Fruit fly (Drosophila melanogaster): ENCODE data around the gene CG11885.

Gene CG11885

dm6 chr2L:435311-435806 lies 14.1 kb upstream of the CG11885 start (continued):
- TF ChIP-seq CG11294 (GFP tag; IDR thresholded peaks at IDR 0.05) (peak; percentile 35), CG6276 (GFP tag; optimal IDR thresholded peaks at IDR 0.05) (peak; percentile 60), CG3919 (GFP tag; optimal IDR thresholded peaks at IDR 0.05) (peak; percentile 59), esn (GFP tag; optimal IDR thresholded peaks at IDR 0.05) (peak; percentile 23), CG6854 (GFP tag; optimal IDR thresholded peaks at IDR 0.05) (no peak), CG8119 (GFP tag; IDR thresholded peaks at IDR 0.05) (peak; percentile 84), salr (GFP tag; optimal IDR thresholded peaks at IDR 0.05) (peak in 1 of 2 experiments; percentile 19), OdsH (GFP tag; optimal IDR thresholded peaks at IDR 0.05) (peak; percentile 65), CG11762 (GFP tag; optimal IDR thresholded peaks at IDR 0.05; ENCODE audit: insufficient read depth) (peak; percentile 31), CG9139 (GFP tag; optimal IDR thresholded peaks at IDR 0.05) (no peak), fkh (GFP tag; optimal IDR thresholded peaks at IDR 0.05) (no peak), acj6 (GFP tag; optimal IDR thresholded peaks at IDR 0.05) (peak; percentile 61), CG10669 (GFP tag; optimal IDR thresholded peaks at IDR 0.05) (peak; percentile 25), Met (GFP tag; optimal IDR thresholded peaks at IDR 0.05) (peak; percentile 37), Smox (GFP tag; optimal IDR thresholded peaks at IDR 0.05) (no peak), CG6163 (GFP tag; IDR thresholded peaks at IDR 0.05) (peak; percentile 86), CG7368 (GFP tag; optimal IDR thresholded peaks at IDR 0.05) (no peak), vri (GFP tag; optimal IDR thresholded peaks at IDR 0.05) (no peak), CG31627 (GFP tag; optimal IDR thresholded peaks at IDR 0.05) (peak; percentile 6), Hr4 (GFP tag; optimal IDR thresholded peaks at IDR 0.05) (peak; percentile 71), Hr38 (GFP tag; optimal IDR thresholded peaks at IDR 0.05) (no peak), topi (GFP tag; optimal IDR thresholded peaks at IDR 0.05) (peak; percentile 25), CG15336 (GFP tag; IDR thresholded peaks at IDR 0.05) (peak; percentile 92), svp (GFP tag) (peak; percentile 79), CG10631 (GFP tag; optimal IDR thresholded peaks at IDR 0.05) (peak; percentile 44), Ets21C (GFP tag; optimal IDR thresholded peaks at IDR 0.05) (no peak), fd85E (GFP tag; optimal IDR thresholded peaks at IDR 0.05) (no peak), Eip93F (GFP tag; optimal IDR thresholded peaks at IDR 0.05) (no peak), pdm3 (GFP tag; optimal IDR thresholded peaks at IDR 0.05) (peak; percentile 35), ss (GFP tag; optimal IDR thresholded peaks at IDR 0.05) (peak in 1 of 2 experiments; percentile 1), Hr39 (GFP tag; optimal IDR thresholded peaks at IDR 0.05) (no peak), Sox15 (GFP tag; optimal IDR thresholded peaks at IDR 0.05) (no peak), achi (GFP tag; optimal IDR thresholded peaks at IDR 0.05) (peak; percentile 73), Ets96B (tag; optimal IDR thresholded peaks at IDR 0.05) (no peak), Eip75B (GFP tag; optimal IDR thresholded peaks at IDR 0.05) (peak; percentile 4)

dm6 chr2L:434439-434838 lies 13.2 kb upstream of the CG11885 start:
- TF ChIP-seq CG4318 (GFP tag; optimal IDR thresholded peaks at IDR 0.05) (no peak), CG1621 (tag; optimal IDR thresholded peaks at IDR 0.05) (no peak), CG16779 (tag; optimal IDR thresholded peaks at IDR 0.05) (no peak), CG11294 (GFP tag; IDR thresholded peaks at IDR 0.05) (no peak), salr (GFP tag; optimal IDR thresholded peaks at IDR 0.05) (no peak), Smox (GFP tag; optimal IDR thresholded peaks at IDR 0.05) (no peak), Hr39 (GFP tag; optimal IDR thresholded peaks at IDR 0.05) (no peak), Blimp-1 (GFP tag; optimal IDR thresholded peaks at IDR 0.05) (no peak), CG8119 (GFP tag; IDR thresholded peaks at IDR 0.05) (no peak), fd85E (GFP tag; optimal IDR thresholded peaks at IDR 0.05) (no peak)

- TF ChIP-seq svp (GFP tag) (peak; percentile 64), dac (GFP tag; optimal IDR thresholded peaks at IDR 0.05) (no peak), CG1621 (tag; optimal IDR thresholded peaks at IDR 0.05) (no peak), Hr38 (GFP tag; optimal IDR thresholded peaks at IDR 0.05) (no peak), CG7368 (GFP tag; optimal IDR thresholded peaks at IDR 0.05) (no peak), CG6276 (GFP tag; optimal IDR thresholded peaks at IDR 0.05) (no peak), CG3032 (tag; optimal IDR thresholded peaks at IDR 0.05) (no peak), fkh (GFP tag; optimal IDR thresholded peaks at IDR 0.05) (no peak), Sox102F (GFP tag; optimal IDR thresholded peaks at IDR 0.05) (no peak), vri (GFP tag; optimal IDR thresholded peaks at IDR 0.05) (peak; percentile 48), CG34406 (GFP tag; optimal IDR thresholded peaks at IDR 0.05) (no peak), net (GFP tag; optimal IDR thresholded peaks at IDR 0.05) (no peak), Eip78C (GFP tag) (peak; percentile 3), Hr39 (GFP tag; optimal IDR thresholded peaks at IDR 0.05) (no peak), Eip75B (GFP tag; optimal IDR thresholded peaks at IDR 0.05) (no peak), CG8319 (GFP tag; optimal IDR thresholded peaks at IDR 0.05) (no peak), Sox15 (GFP tag; optimal IDR thresholded peaks at IDR 0.05) (no peak), CG3919 (GFP tag; optimal IDR thresholded peaks at IDR 0.05) (no peak), CG31627 (GFP tag; optimal IDR thresholded peaks at IDR 0.05) (no peak), CG16779 (tag; optimal IDR thresholded peaks at IDR 0.05) (no peak), dsx (GFP tag; optimal IDR thresholded peaks at IDR 0.05; ENCODE audit: poor library complexity, severe bottlenecking) (no peak), Hr4 (GFP tag; optimal IDR thresholded peaks at IDR 0.05) (no peak)
Observed at dm6 chr2L:432119-432518, 10.9 kb upstream of the CG11885 start.

Data from whole organism, prepupa.